Fruit fly (Drosophila melanogaster) S2 (cell line): ENCODE data around the gene CG17672.

ENCODE experiments used
- CG8478 ChIP-seq: fragments of >200 bp; optimal IDR thresholded peaks from 2 replicates; lab custom pipeline; 2018
- CTCF ChIP-seq, 2 experiments: fragments of >200 bp; optimal IDR thresholded peaks; 2 replicates each; lab custom pipeline; 2018

DNA sequence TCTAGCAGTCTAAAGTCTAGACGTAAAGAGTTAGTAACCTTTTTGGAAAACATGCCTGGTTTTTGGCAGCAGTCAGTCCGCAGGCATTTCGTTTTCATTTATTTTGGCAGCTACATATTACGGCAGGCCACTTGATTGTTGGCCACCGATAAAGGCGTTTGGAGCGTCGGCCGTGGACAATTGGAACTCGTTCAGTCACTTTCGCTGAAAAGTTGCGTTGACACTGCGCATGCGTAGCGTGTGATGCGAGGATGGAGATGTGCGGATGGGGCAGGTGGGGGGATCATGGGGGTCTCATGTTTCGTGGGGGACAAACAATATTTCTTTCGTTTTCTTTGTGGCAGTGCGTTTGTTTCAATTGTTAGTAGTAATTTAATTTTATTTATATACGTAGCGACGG is 1.9 kb upstream of the CG17672 start:
- TF ChIP-seq CG8478 (lab: Kevin White, UChicago): no peak
- TF ChIP-seq CTCF (optimal IDR thresholded peaks at IDR 0.05; lab: Kevin White, UChicago): no peak
